Fruit fly (Drosophila melanogaster): ENCODE data around the gene Swt1.

The Swt1 gene

DNA sequence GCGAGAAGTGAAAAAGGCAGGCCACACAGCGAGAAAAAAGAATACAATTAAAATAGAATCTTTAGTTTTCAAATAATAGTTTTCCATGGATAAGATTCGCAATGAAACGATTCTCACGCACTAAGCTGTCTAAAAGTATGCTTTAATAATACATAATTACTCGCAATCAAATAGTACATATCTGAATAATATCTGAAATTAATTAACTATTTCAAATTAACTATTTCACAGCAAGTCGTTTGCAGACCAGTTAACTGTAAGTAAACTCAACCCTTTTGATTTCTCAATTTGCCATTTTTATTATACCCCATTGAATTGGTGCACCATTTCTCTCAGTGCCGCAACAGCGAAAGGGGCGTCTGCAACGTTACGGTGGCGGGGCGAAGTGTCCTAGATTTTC is 35.2 kb upstream of the Swt1 start (continued):
- TF ChIP-seq CG18599 (GFP tag; optimal IDR thresholded peaks at IDR 0.05): peak; percentile 77
- peak; percentile 46 for TF ChIP-seq grau (tag; optimal IDR thresholded peaks at IDR 0.05)
- TF ChIP-seq esg (GFP tag; conservative IDR thresholded peaks at IDR 0.05): no peak
- TF ChIP-seq hb (GFP tag; IDR thresholded peaks at IDR 0.05; ENCODE audit: partially characterized antibody): no peak
- TF ChIP-seq Nf-YB (GFP tag; optimal IDR thresholded peaks at IDR 0.05): no peak
- peak; percentile 31 for TF ChIP-seq CG13424 (tag; optimal IDR thresholded peaks at IDR 0.05)
- TF ChIP-seq CG13624 (GFP tag; optimal IDR thresholded peaks at IDR 0.05): no peak
- TF ChIP-seq CG12659 (GFP tag; optimal IDR thresholded peaks at IDR 0.05): peak; percentile 25
- TF ChIP-seq CG4282 (GFP tag; optimal IDR thresholded peaks at IDR 0.05): no peak
- no peak for TF ChIP-seq Pdp1 (GFP tag; optimal IDR thresholded peaks at IDR 0.05)
- TF ChIP-seq CG3065 (GFP tag; optimal IDR thresholded peaks at IDR 0.05): no peak
- no peak for TF ChIP-seq CG5245 (GFP tag; optimal IDR thresholded peaks at IDR 0.05)
- no peak for TF ChIP-seq CG6254 (GFP tag; optimal IDR thresholded peaks at IDR 0.05)
- TF ChIP-seq NfI (GFP tag; optimal IDR thresholded peaks at IDR 0.05): peak; percentile 13
- no peak for TF ChIP-seq zf30C (GFP tag; optimal IDR thresholded peaks at IDR 0.05)
- no peak for TF ChIP-seq onecut (GFP tag; IDR thresholded peaks at IDR 0.05)
- TF ChIP-seq nmo (GFP tag; optimal IDR thresholded peaks at IDR 0.05): peak; percentile 51
- TF ChIP-seq Ptx1 (GFP tag; IDR thresholded peaks at IDR 0.05): 0 out of 2 replicates have a peak, but pooled peaks have one; percentile 18
- peak; percentile 8 for TF ChIP-seq sug (tag; optimal IDR thresholded peaks at IDR 0.05)
- no peak for TF ChIP-seq CG1233 (GFP tag; optimal IDR thresholded peaks at IDR 0.05)
- no peak for TF ChIP-seq gcm2 (GFP tag; optimal IDR thresholded peaks at IDR 0.05)
- TF ChIP-seq CG34224 (GFP tag; IDR thresholded peaks at IDR 0.05; ENCODE audit: partially characterized antibody): no peak
- TF ChIP-seq CG7987 (GFP tag; optimal IDR thresholded peaks at IDR 0.05): no peak
- TF ChIP-seq Dip2 (GFP tag; IDR thresholded peaks at IDR 0.05): no peak
- no peak for TF ChIP-seq CG3995 (GFP tag; optimal IDR thresholded peaks at IDR 0.05)
- no peak for TF ChIP-seq CG2116 (GFP tag; optimal IDR thresholded peaks at IDR 0.05)
- TF ChIP-seq CG1603 (tag; optimal IDR thresholded peaks at IDR 0.05): no peak
- peak; percentile 35 for TF ChIP-seq tio (GFP tag; optimal IDR thresholded peaks at IDR 0.05)
- TF ChIP-seq CG7839 (tag; optimal IDR thresholded peaks at IDR 0.05): peak; percentile 55
- TF ChIP-seq CG5180 (GFP tag; optimal IDR thresholded peaks at IDR 0.05): no peak
- TF ChIP-seq CG17361 (GFP tag; IDR thresholded peaks at IDR 0.05): 0 out of 3 replicates have a peak, but pooled peaks have one; percentile 14
- peak; percentile 57 for TF ChIP-seq Fer1 (GFP tag; optimal IDR thresholded peaks at IDR 0.05)
- no peak for TF ChIP-seq cg (GFP tag; optimal IDR thresholded peaks at IDR 0.05)
- peak; percentile 33 for TF ChIP-seq cwo (GFP tag; optimal IDR thresholded peaks at IDR 0.05)
- no peak for TF ChIP-seq Hey (tag; optimal IDR thresholded peaks at IDR 0.05)
- no peak for TF ChIP-seq Camta (GFP tag; optimal IDR thresholded peaks at IDR 0.05)
- TF ChIP-seq klu (GFP tag; IDR thresholded peaks at IDR 0.05): no peak
- no peak for TF ChIP-seq crol (GFP tag; IDR thresholded peaks at IDR 0.05)
- TF ChIP-seq ro (GFP tag; IDR thresholded peaks at IDR 0.05): no peak
- TF ChIP-seq Neu2 (GFP tag; optimal IDR thresholded peaks at IDR 0.05; ENCODE audit: borderline replicate concordance): no peak
- TF ChIP-seq dysf (GFP tag; IDR thresholded peaks at IDR 0.05): 0 out of 3 replicates have a peak, but pooled peaks have one; percentile 36
- TF ChIP-seq caup (GFP tag; optimal IDR thresholded peaks at IDR 0.05; ENCODE audit: severe bottlenecking): peak; percentile 35
- TF ChIP-seq Spps (tag; optimal IDR thresholded peaks at IDR 0.05): no peak
- no peak for TF ChIP-seq Scr (GFP tag; IDR thresholded peaks at IDR 0.05; ENCODE audit: partially characterized antibody)
- no peak for TF ChIP-seq CG15696 (tag; optimal IDR thresholded peaks at IDR 0.05)
- no peak for TF ChIP-seq CG15073 (GFP tag; optimal IDR thresholded peaks at IDR 0.05)
- no peak for TF ChIP-seq CG17385 (GFP tag; optimal IDR thresholded peaks at IDR 0.05)
- no peak for TF ChIP-seq GATAe (GFP tag; conservative IDR thresholded peaks at IDR 0.05)
- TF ChIP-seq Doc3 (GFP tag; IDR thresholded peaks at IDR 0.05; ENCODE audit: partially characterized antibody): no peak
- TF ChIP-seq Ravus (GFP tag; IDR thresholded peaks at IDR 0.05): no peak

All from whole organism, embryonic.